Worm (Caenorhabditis elegans) whole organism, L2 larva: ENCODE data around the gene egl-45.

Source experiments
- C34F6.9 ChIP-seq: fragments of 150-350 bp; optimal IDR thresholded peaks from 2 replicates; lab custom pipeline; 2014; ENCODE audit warnings: missing biosample characterization, missing genetic modification characterization
- F13H6.1 ChIP-seq: sonication (generic microtip); optimal IDR thresholded peaks from 2 replicates; lab custom pipeline; 2016; ENCODE audit warnings: missing genetic modification characterization, missing compliant biosample characterization
- R02D3.7 ChIP-seq: fragments of 150-350 bp; optimal IDR thresholded peaks from 2 replicates; lab custom pipeline; 2014; ENCODE audit warnings: missing biosample characterization, missing genetic modification characterization
- blmp-1 ChIP-seq: sonication (generic microtip); optimal IDR thresholded peaks from 2 replicates; lab custom pipeline; 2017; ENCODE audit warnings: missing genetic modification characterization, mild to moderate bottlenecking, missing compliant biosample characterization, antibody characterized with exemption, moderate library complexity; ENCODE audit not compliant: insufficient read depth
- ceh-16 ChIP-seq: fragments of 150-350 bp; optimal IDR thresholded peaks from 2 replicates; lab custom pipeline; 2014; ENCODE audit warnings: missing biosample characterization, missing genetic modification characterization
- mab-5 ChIP-seq: fragments of 150-350 bp; optimal IDR thresholded peaks from 2 replicates; lab custom pipeline; 2014; ENCODE audit warnings: missing biosample characterization, missing genetic modification characterization
- nhr-10 ChIP-seq: sonication (generic microtip); optimal IDR thresholded peaks from 2 replicates; lab custom pipeline; 2017; ENCODE audit warnings: missing biosample characterization, missing genetic modification characterization
- nhr-12 ChIP-seq: fragments of 150-350 bp; optimal IDR thresholded peaks from 2 replicates; lab custom pipeline; 2014; ENCODE audit warnings: missing biosample characterization, missing genetic modification characterization
- nhr-21 ChIP-seq: fragments of 150-350 bp; optimal IDR thresholded peaks from 2 replicates; lab custom pipeline; 2014; ENCODE audit warnings: missing biosample characterization, missing genetic modification characterization
- peb-1 ChIP-seq: fragments of 150-350 bp; optimal IDR thresholded peaks from 2 replicates; lab custom pipeline; 2014; ENCODE audit warnings: missing biosample characterization, missing genetic modification characterization
- sma-9 ChIP-seq, 2 experiments: fragments of 150-350 bp in 1 of 2; sonication (generic microtip) in 1 of 2; optimal IDR thresholded peaks; 2 replicates each; lab custom pipeline; 2014 to 2016; ENCODE audit warnings: missing genetic modification characterization in 2 of 2, mild to moderate bottlenecking in 1 of 2, missing biosample characterization in 1 of 2, missing compliant biosample characterization in 1 of 2, missing genetic modification reagents in 1 of 2, moderate library complexity in 1 of 2
- unc-39 ChIP-seq: fragments of 150-350 bp; optimal IDR thresholded peaks from 2 replicates; lab custom pipeline; 2014; ENCODE audit warnings: missing biosample characterization, missing genetic modification characterization
- ztf-1 ChIP-seq: fragments of 200-800 bp; sonication (Bioruptor generic); conservative IDR thresholded peaks from 2 replicates; pipeline ENCODE4 v1.3.6; 2022; ENCODE audit warnings: missing genetic modification characterization, missing compliant biosample characterization
- ztf-4 ChIP-seq: fragments of 150-350 bp; optimal IDR thresholded peaks from 2 replicates; lab custom pipeline; 2014; ENCODE audit warnings: missing biosample characterization, missing genetic modification characterization

egl-45 gene

ce11 chrIII:7775983-7776440 is 52.4 kb downstream of the egl-45 start, which contains the start of gene bath-15:
bath-15 (minus strand) TSS chrIII:7776033.
- no peak for TF ChIP-seq mab-5 (tag; lab: Kevin White, UChicago)
- TF ChIP-seq nhr-10 (tag; lab: Kevin White, UChicago), result no peak
- TF ChIP-seq C34F6.9, result no peak
- no peak for TF ChIP-seq peb-1
- TF ChIP-seq nhr-21 (tag; lab: Kevin White, UChicago), result no peak
- TF ChIP-seq unc-39 (tag; lab: Kevin White, UChicago), result no peak
- no peak for TF ChIP-seq sma-9 (GFP tag; optimal IDR thresholded peaks at IDR 0.05; lab: Kevin White, UChicago)
- no peak for TF ChIP-seq sma-9 (tag; optimal IDR thresholded peaks at IDR 0.05; lab: Kevin White, UChicago)
- no peak for TF ChIP-seq R02D3.7 (tag; lab: Kevin White, UChicago)
- no peak for TF ChIP-seq nhr-12 (tag; lab: Kevin White, UChicago)
- TF ChIP-seq ztf-4 (tag; lab: Kevin White, UChicago), result no peak
- no peak for TF ChIP-seq F13H6.1 (tag; lab: Kevin White, UChicago)
- no peak for TF ChIP-seq ceh-16 (tag; lab: Kevin White, UChicago)
- no peak for TF ChIP-seq ztf-1
- TF ChIP-seq blmp-1 (tag; lab: Kevin White, UChicago), result no peak
